Fruit fly (Drosophila melanogaster): ENCODE data around the gene CG9331.

CG9331 gene

dm6 chr2L:20829755-20830396, 7.2 kb downstream of the CG9331 start:
- TF ChIP-seq vri (GFP tag; optimal IDR thresholded peaks at IDR 0.05) (peak; percentile 34), CG8632 (GFP tag; optimal IDR thresholded peaks at IDR 0.05) (peak; percentile 6), Gug (GFP tag; IDR thresholded peaks at IDR 0.05) (no peak), CG3032 (tag; optimal IDR thresholded peaks at IDR 0.05) (no peak), fd85E (GFP tag; optimal IDR thresholded peaks at IDR 0.05) (no peak), esn (GFP tag; optimal IDR thresholded peaks at IDR 0.05) (peak; percentile 34), CG3919 (GFP tag; optimal IDR thresholded peaks at IDR 0.05) (no peak), Hr4 (GFP tag; optimal IDR thresholded peaks at IDR 0.05) (peak; percentile 6), Eip75B (GFP tag; optimal IDR thresholded peaks at IDR 0.05) (peak; percentile 2), topi (GFP tag; optimal IDR thresholded peaks at IDR 0.05) (peak; percentile 9), CG9139 (GFP tag; optimal IDR thresholded peaks at IDR 0.05) (no peak), dsx (GFP tag; optimal IDR thresholded peaks at IDR 0.05; ENCODE audit: poor library complexity, severe bottlenecking) (no peak), Sox15 (GFP tag; optimal IDR thresholded peaks at IDR 0.05) (no peak), pdm3 (GFP tag; optimal IDR thresholded peaks at IDR 0.05) (peak; percentile 23), CG7368 (GFP tag; optimal IDR thresholded peaks at IDR 0.05) (no peak), CG15336 (GFP tag; IDR thresholded peaks at IDR 0.05) (no peak), OdsH (GFP tag; optimal IDR thresholded peaks at IDR 0.05) (peak; percentile 24), Smox (GFP tag; optimal IDR thresholded peaks at IDR 0.05) (peak; percentile 18), cyc (GFP tag; optimal IDR thresholded peaks at IDR 0.05) (peak; percentile 32), Eip78C (GFP tag) (peak; percentile 50), Met (GFP tag; optimal IDR thresholded peaks at IDR 0.05) (peak; percentile 7), CG10631 (GFP tag; optimal IDR thresholded peaks at IDR 0.05) (peak; percentile 22), CG11294 (GFP tag; IDR thresholded peaks at IDR 0.05) (no peak)

- TF ChIP-seq Sox14 (GFP tag; optimal IDR thresholded peaks at IDR 0.05) (no peak), vri (GFP tag; optimal IDR thresholded peaks at IDR 0.05) (peak; percentile 6)
Measured at dm6 chr2L:20831060-20831459, 8.4 kb downstream of the CG9331 start, which contains the start of gene CG31674. Gene CG31674, plus strand, starts transcription at chr2L:20831262.

- TF ChIP-seq CG6854 (GFP tag; optimal IDR thresholded peaks at IDR 0.05): no peak
- no peak for TF ChIP-seq cyc (GFP tag; optimal IDR thresholded peaks at IDR 0.05)
- no peak for TF ChIP-seq CG6163 (GFP tag; IDR thresholded peaks at IDR 0.05)
- TF ChIP-seq lz (GFP tag; optimal IDR thresholded peaks at IDR 0.05): no peak
- TF ChIP-seq acj6 (GFP tag; optimal IDR thresholded peaks at IDR 0.05): no peak
- TF ChIP-seq CG8119 (GFP tag; IDR thresholded peaks at IDR 0.05): no peak
- TF ChIP-seq Sox15 (GFP tag; optimal IDR thresholded peaks at IDR 0.05): no peak
- TF ChIP-seq CG10669 (GFP tag; optimal IDR thresholded peaks at IDR 0.05): no peak
- TF ChIP-seq achi (GFP tag; optimal IDR thresholded peaks at IDR 0.05): no peak
- TF ChIP-seq Eip75B (GFP tag; optimal IDR thresholded peaks at IDR 0.05): no peak
- TF ChIP-seq Sox14 (GFP tag; optimal IDR thresholded peaks at IDR 0.05): no peak
- TF ChIP-seq CG6792 (GFP tag; optimal IDR thresholded peaks at IDR 0.05): no peak
- TF ChIP-seq pdm3 (GFP tag; optimal IDR thresholded peaks at IDR 0.05): no peak
- TF ChIP-seq dac (GFP tag; optimal IDR thresholded peaks at IDR 0.05): no peak
- TF ChIP-seq vri (GFP tag; optimal IDR thresholded peaks at IDR 0.05): no peak
Measured at dm6 chr2L:20835501-20835900, 12.9 kb downstream of the CG9331 start, which contains the start of gene Oseg5. Gene Oseg5, minus strand, starts transcription at chr2L:20835840.

- TF ChIP-seq Eip75B (GFP tag; optimal IDR thresholded peaks at IDR 0.05): no peak
- no peak for TF ChIP-seq spab (GFP tag; optimal IDR thresholded peaks at IDR 0.05)
- TF ChIP-seq dac (GFP tag; optimal IDR thresholded peaks at IDR 0.05): no peak
- TF ChIP-seq CG16779 (tag; optimal IDR thresholded peaks at IDR 0.05): no peak
- no peak for TF ChIP-seq achi (GFP tag; optimal IDR thresholded peaks at IDR 0.05)
- no peak for TF ChIP-seq CG4318 (GFP tag; optimal IDR thresholded peaks at IDR 0.05)
- TF ChIP-seq Smox (GFP tag; optimal IDR thresholded peaks at IDR 0.05): no peak
- no peak for TF ChIP-seq CG7368 (GFP tag; optimal IDR thresholded peaks at IDR 0.05)
- no peak for TF ChIP-seq CG8319 (GFP tag; optimal IDR thresholded peaks at IDR 0.05)
- no peak for TF ChIP-seq Hr4 (GFP tag; optimal IDR thresholded peaks at IDR 0.05)
- no peak for TF ChIP-seq CG10631 (GFP tag; optimal IDR thresholded peaks at IDR 0.05)
- no peak for TF ChIP-seq esn (GFP tag; optimal IDR thresholded peaks at IDR 0.05)
- no peak for TF ChIP-seq CG1621 (tag; optimal IDR thresholded peaks at IDR 0.05)
- TF ChIP-seq Gug (GFP tag; IDR thresholded peaks at IDR 0.05): no peak
Measured at dm6 chr2L:20837885-20838284, 15.3 kb downstream of the CG9331 start, which contains the start of gene Spn38F. Gene Spn38F, minus strand, starts transcription at chr2L:20837985.
